Worm (Caenorhabditis elegans): ENCODE data around the gene Y43F8C.6.

DNA sequence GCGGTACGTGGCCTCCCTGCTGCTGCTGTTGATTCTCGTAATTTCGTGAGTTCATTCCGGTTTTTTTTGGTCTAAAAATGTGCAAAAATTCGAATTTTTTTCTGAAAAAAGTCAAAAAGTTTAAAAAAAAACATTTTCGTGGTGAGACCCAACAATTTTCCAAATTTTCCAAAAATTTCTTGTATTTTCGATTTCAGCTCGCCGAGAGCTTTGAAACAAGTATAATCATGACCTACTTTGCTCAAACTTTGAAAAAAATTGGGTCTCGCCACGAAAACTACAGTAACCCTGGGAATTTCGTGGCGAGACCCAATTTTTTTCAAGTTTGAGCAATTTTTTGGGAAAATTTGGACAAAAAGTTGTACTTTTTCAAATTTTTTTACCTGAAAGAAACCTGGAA lies at the start of gene Y43F8C.6:
- TF ChIP-seq madf-9 (GFP tag; conservative IDR thresholded peaks at IDR 0.05), result no peak
- TF ChIP-seq daf-12 (tag; optimal IDR thresholded peaks at IDR 0.05), result no peak
- TF ChIP-seq attf-4 (tag; optimal IDR thresholded peaks at IDR 0.05), result no peak
- no peak for TF ChIP-seq fos-1 (tag; optimal IDR thresholded peaks at IDR 0.05)
- TF ChIP-seq nhr-10 (tag; optimal IDR thresholded peaks at IDR 0.05), result no peak
- no peak for TF ChIP-seq mdl-1 (tag; optimal IDR thresholded peaks at IDR 0.05)
- TF ChIP-seq dmd-6 (GFP tag; IDR thresholded peaks at IDR 0.05), result no peak
- no peak for TF ChIP-seq zag-1 (tag; optimal IDR thresholded peaks at IDR 0.05)
- no peak for TF ChIP-seq nhr-25 (tag; optimal IDR thresholded peaks at IDR 0.05; ENCODE audit: borderline replicate concordance, insufficient read depth)
